Fruit fly (Drosophila melanogaster) whole organism, prepupa: Measurements from ENCODE around the gene CG3149.

Experiments
- CG10631 ChIP-seq: fragments of 200-800 bp; sonication (Bioruptor generic); optimal IDR thresholded peaks from 2 replicates; lab custom pipeline; 2016; ENCODE audit warnings: missing biosample characterization, missing genetic modification characterization
- CG10669 ChIP-seq: fragments of 200-800 bp; sonication (Bioruptor generic); optimal IDR thresholded peaks from 3 replicates; lab custom pipeline; 2018; ENCODE audit warnings: missing biosample characterization, mild to moderate bottlenecking, missing genetic modification characterization, moderate library complexity
- CG11294 ChIP-seq: fragments of 200-800 bp; sonication (Bioruptor generic); IDR thresholded peaks from 2 replicates; pipeline ENCODE4 v1.3.6; 2022; ENCODE audit warnings: missing biosample characterization, missing genetic modification characterization
- CG11762 ChIP-seq: fragments of 200-800 bp; sonication (Bioruptor generic); optimal IDR thresholded peaks from 3 replicates; lab custom pipeline; 2016; ENCODE audit warnings: missing biosample characterization, missing genetic modification characterization; ENCODE audit not compliant: insufficient read depth
- CG11902 ChIP-seq: fragments of 200-800 bp; sonication (Bioruptor generic); optimal IDR thresholded peaks from 3 replicates; lab custom pipeline; 2016; ENCODE audit warnings: missing biosample characterization, missing genetic modification characterization
- CG15336 ChIP-seq: fragments of 200-800 bp; sonication (Bioruptor generic); IDR thresholded peaks from 2 replicates; pipeline ENCODE4 v1.3.6; 2022; ENCODE audit warnings: missing biosample characterization, missing genetic modification characterization
- CG1621 ChIP-seq: fragments of 200-800 bp; sonication (Bioruptor generic); optimal IDR thresholded peaks from 3 replicates; lab custom pipeline; 2018; ENCODE audit warnings: missing biosample characterization, mild to moderate bottlenecking, missing genetic modification characterization
- CG16779 ChIP-seq: fragments of 200-800 bp; sonication (Bioruptor generic); optimal IDR thresholded peaks from 3 replicates; lab custom pipeline; 2017; ENCODE audit warnings: missing biosample characterization, mild to moderate bottlenecking, missing genetic modification characterization
- CG3032 ChIP-seq: fragments of 200-800 bp; optimal IDR thresholded peaks from 2 replicates; lab custom pipeline; 2019; ENCODE audit warnings: missing biosample characterization, mild to moderate bottlenecking, missing genetic modification characterization, moderate library complexity
- CG31627 ChIP-seq: fragments of 200-800 bp; sonication (Bioruptor generic); optimal IDR thresholded peaks from 3 replicates; lab custom pipeline; 2016; ENCODE audit warnings: missing biosample characterization, missing genetic modification characterization
- CG32006 ChIP-seq: fragments of 200-800 bp; sonication (Bioruptor generic); optimal IDR thresholded peaks from 3 replicates; lab custom pipeline; 2017; ENCODE audit warnings: missing biosample characterization, mild to moderate bottlenecking, missing genetic modification characterization
- CG34406 ChIP-seq: fragments of 200-800 bp; sonication (Bioruptor generic); optimal IDR thresholded peaks from 3 replicates; lab custom pipeline; 2016; ENCODE audit warnings: missing biosample characterization, missing genetic modification characterization
- CG3919 ChIP-seq: fragments of 200-800 bp; sonication (Bioruptor generic); optimal IDR thresholded peaks from 3 replicates; lab custom pipeline; 2016; ENCODE audit warnings: missing biosample characterization, missing genetic modification characterization
- CG4318 ChIP-seq: fragments of 200-800 bp; sonication (Bioruptor generic); optimal IDR thresholded peaks from 3 replicates; lab custom pipeline; 2017; ENCODE audit warnings: missing biosample characterization, mild to moderate bottlenecking, missing genetic modification characterization
- CG6163 ChIP-seq: fragments of 200-800 bp; sonication (Bioruptor generic); IDR thresholded peaks from 3 replicates; pipeline ENCODE4 v1.3.6; 2022; ENCODE audit warnings: missing biosample characterization, missing genetic modification characterization
- CG6276 ChIP-seq: fragments of 200-800 bp; sonication (Bioruptor generic); optimal IDR thresholded peaks from 2 replicates; lab custom pipeline; 2017; ENCODE audit warnings: missing biosample characterization, mild to moderate bottlenecking, missing genetic modification characterization
- CG6792 ChIP-seq: fragments of 200-800 bp; sonication (Bioruptor generic); optimal IDR thresholded peaks from 3 replicates; lab custom pipeline; 2016; ENCODE audit warnings: missing biosample characterization, missing genetic modification characterization
- CG6808 ChIP-seq: fragments of 200-800 bp; sonication (Bioruptor generic); optimal IDR thresholded peaks from 3 replicates; lab custom pipeline; 2017; ENCODE audit warnings: missing biosample characterization, missing genetic modification characterization, mild to moderate bottlenecking, moderate library complexity, missing genetic modification reagents
- CG6854 ChIP-seq: fragments of 200-800 bp; sonication (Bioruptor generic); optimal IDR thresholded peaks from 2 replicates; lab custom pipeline; 2017; ENCODE audit warnings: missing biosample characterization, mild to moderate bottlenecking, missing genetic modification characterization
- CG7368 ChIP-seq: fragments of 200-800 bp; sonication (Bioruptor generic); optimal IDR thresholded peaks from 3 replicates; lab custom pipeline; 2016; ENCODE audit warnings: missing biosample characterization, missing genetic modification characterization
- CG8319 ChIP-seq: fragments of 200-800 bp; sonication (Bioruptor generic); optimal IDR thresholded peaks from 3 replicates; lab custom pipeline; 2016; ENCODE audit warnings: missing biosample characterization, missing genetic modification characterization
- CG9139 ChIP-seq: fragments of 200-800 bp; sonication (Bioruptor generic); optimal IDR thresholded peaks from 3 replicates; lab custom pipeline; 2017; ENCODE audit warnings: missing biosample characterization, mild to moderate bottlenecking, missing genetic modification characterization
- Eip75B ChIP-seq: fragments of 200-800 bp; sonication (Bioruptor generic); optimal IDR thresholded peaks from 3 replicates; lab custom pipeline; 2016; ENCODE audit warnings: missing biosample characterization, missing genetic modification characterization
- Eip78C ChIP-seq: fragments of 200-800 bp; sonication (Bioruptor generic); peaks from one replicate; lab custom pipeline; 2016; ENCODE audit warnings: missing biosample characterization, missing genetic modification characterization
- Eip93F ChIP-seq: fragments of 200-800 bp; sonication (Bioruptor generic); optimal IDR thresholded peaks from 2 replicates; lab custom pipeline; 2016; ENCODE audit warnings: missing biosample characterization, mild to moderate bottlenecking, missing genetic modification characterization
- Ets96B ChIP-seq: fragments of 200-800 bp; optimal IDR thresholded peaks from 2 replicates; lab custom pipeline; 2019; ENCODE audit warnings: missing biosample characterization, mild to moderate bottlenecking, missing genetic modification characterization, moderate library complexity
- Gug ChIP-seq: fragments of 200-800 bp; sonication (Bioruptor generic); IDR thresholded peaks from 2 replicates; pipeline ENCODE4 v1.3.6; 2022; ENCODE audit warnings: missing biosample characterization, missing genetic modification characterization
- Hr39 ChIP-seq: fragments of 200-800 bp; sonication (Bioruptor generic); optimal IDR thresholded peaks from 2 replicates; lab custom pipeline; 2016; ENCODE audit warnings: missing biosample characterization, missing genetic modification characterization
- Hr4 ChIP-seq: fragments of 200-800 bp; sonication (Bioruptor generic); optimal IDR thresholded peaks from 3 replicates; lab custom pipeline; 2016; ENCODE audit warnings: missing biosample characterization, missing genetic modification characterization
- Lpt ChIP-seq: fragments of 200-800 bp; sonication (Bioruptor generic); optimal IDR thresholded peaks from 3 replicates; lab custom pipeline; 2016; ENCODE audit warnings: missing biosample characterization, missing genetic modification characterization
- Met ChIP-seq: fragments of 200-800 bp; sonication (Bioruptor generic); optimal IDR thresholded peaks from 3 replicates; lab custom pipeline; 2016; ENCODE audit warnings: missing biosample characterization, missing genetic modification characterization
- OdsH ChIP-seq: fragments of 200-800 bp; sonication (Bioruptor generic); optimal IDR thresholded peaks from 3 replicates; lab custom pipeline; 2016; ENCODE audit warnings: missing biosample characterization, missing genetic modification characterization
- Sox102F ChIP-seq: fragments of 200-800 bp; sonication (Bioruptor generic); optimal IDR thresholded peaks from 2 replicates; lab custom pipeline; 2016; ENCODE audit warnings: missing biosample characterization, mild to moderate bottlenecking, missing genetic modification characterization
- achi ChIP-seq: fragments of 200-800 bp; sonication (Bioruptor generic); optimal IDR thresholded peaks from 3 replicates; lab custom pipeline; 2016; ENCODE audit warnings: missing biosample characterization, missing genetic modification characterization
- acj6 ChIP-seq: fragments of 200-800 bp; sonication (Bioruptor generic); optimal IDR thresholded peaks from 3 replicates; lab custom pipeline; 2016; ENCODE audit warnings: missing biosample characterization, missing genetic modification characterization
- cyc ChIP-seq: fragments of 200-800 bp; sonication (Bioruptor generic); optimal IDR thresholded peaks from 3 replicates; lab custom pipeline; 2016; ENCODE audit warnings: missing biosample characterization, missing genetic modification characterization
- eg ChIP-seq: fragments of 200-800 bp; sonication (Bioruptor generic); IDR thresholded peaks from 3 replicates; pipeline ENCODE4 v1.3.6; 2022; ENCODE audit warnings: missing biosample characterization, missing genetic modification characterization
- esn ChIP-seq: fragments of 200-800 bp; sonication (Bioruptor generic); optimal IDR thresholded peaks from 2 replicates; lab custom pipeline; 2016; ENCODE audit warnings: missing biosample characterization, mild to moderate bottlenecking, missing genetic modification characterization, moderate library complexity
- fd59A ChIP-seq: fragments of 200-800 bp; sonication (Bioruptor generic); optimal IDR thresholded peaks from 2 replicates; lab custom pipeline; 2017; ENCODE audit warnings: missing biosample characterization, mild to moderate bottlenecking, missing genetic modification characterization, missing genetic modification reagents
- fd85E ChIP-seq: fragments of 200-800 bp; sonication (Bioruptor generic); optimal IDR thresholded peaks from 3 replicates; lab custom pipeline; 2016; ENCODE audit warnings: missing biosample characterization, missing genetic modification characterization
- fkh ChIP-seq: fragments of 200-800 bp; sonication (Bioruptor generic); optimal IDR thresholded peaks from 3 replicates; lab custom pipeline; 2017; ENCODE audit warnings: missing biosample characterization, mild to moderate bottlenecking, missing genetic modification characterization, moderate library complexity
- net ChIP-seq: fragments of 200-800 bp; sonication (Bioruptor generic); optimal IDR thresholded peaks from 3 replicates; lab custom pipeline; 2016; ENCODE audit warnings: missing biosample characterization, missing genetic modification characterization
- pdm3 ChIP-seq: fragments of 200-800 bp; sonication (Bioruptor generic); optimal IDR thresholded peaks from 3 replicates; lab custom pipeline; 2016; ENCODE audit warnings: missing biosample characterization, missing genetic modification characterization
- salr ChIP-seq, 2 experiments: fragments of 200-800 bp; sonication (Bioruptor generic); optimal IDR thresholded peaks; 3 replicates each; lab custom pipeline; 2016 to 2018; ENCODE audit warnings: missing biosample characterization in 2 of 2, missing genetic modification characterization in 2 of 2, mild to moderate bottlenecking in 1 of 2
- ss ChIP-seq, 2 experiments: fragments of 200-800 bp; sonication (Bioruptor generic); optimal IDR thresholded peaks; 2 replicates in 1 of 2; 3 replicates in 1 of 2; lab custom pipeline; 2017 to 2018; ENCODE audit warnings: mild to moderate bottlenecking in 2 of 2, missing biosample characterization in 2 of 2, missing genetic modification characterization in 2 of 2, moderate library complexity in 1 of 2
- svp ChIP-seq: fragments of 200-800 bp; sonication (Bioruptor generic); peaks from one replicate; lab custom pipeline; 2016; ENCODE audit warnings: missing biosample characterization, missing genetic modification characterization
- topi ChIP-seq: fragments of 200-800 bp; sonication (Bioruptor generic); optimal IDR thresholded peaks from 3 replicates; lab custom pipeline; 2016; ENCODE audit warnings: missing biosample characterization, missing genetic modification characterization
- vri ChIP-seq: fragments of 200-800 bp; sonication (Bioruptor generic); optimal IDR thresholded peaks from 3 replicates; lab custom pipeline; 2016; ENCODE audit warnings: missing biosample characterization, mild to moderate bottlenecking, missing genetic modification characterization

Gene CG3149

dm6 chrX:5737676-5738220 is 42.7 kb upstream of the CG3149 start, which contains the start of gene Snx27 (continued):
- TF ChIP-seq esn (peak; percentile 47), Hr4 (no peak), CG11902 (GFP tag; lab: Kevin White, UChicago) (no peak), Eip78C (GFP tag; lab: Kevin White, UChicago) (peak; percentile 60), fd59A (GFP tag; lab: Kevin White, UChicago) (no peak), eg (peak; percentile 44; the same call in 1 of the 3 replicates), acj6 (GFP tag; lab: Kevin White, UChicago) (no peak), Eip93F (GFP tag; lab: Kevin White, UChicago) (no peak), CG31627 (GFP tag; lab: Kevin White, UChicago) (peak; percentile 26), cyc (no peak), CG11762 (GFP tag; lab: Kevin White, UChicago) (no peak), pdm3 (GFP tag; lab: Kevin White, UChicago) (peak; percentile 11), Sox102F (GFP tag; lab: Kevin White, UChicago) (peak; percentile 54), Gug (GFP tag; lab: Robert Waterston, UW) (0 out of 2 replicates have a peak, but pooled peaks have one; percentile 14), CG32006 (GFP tag; lab: Kevin White, UChicago) (no peak), CG7368 (no peak)
- TF ChIP-seq, all 60 proteins: peak for 24

DNA sequence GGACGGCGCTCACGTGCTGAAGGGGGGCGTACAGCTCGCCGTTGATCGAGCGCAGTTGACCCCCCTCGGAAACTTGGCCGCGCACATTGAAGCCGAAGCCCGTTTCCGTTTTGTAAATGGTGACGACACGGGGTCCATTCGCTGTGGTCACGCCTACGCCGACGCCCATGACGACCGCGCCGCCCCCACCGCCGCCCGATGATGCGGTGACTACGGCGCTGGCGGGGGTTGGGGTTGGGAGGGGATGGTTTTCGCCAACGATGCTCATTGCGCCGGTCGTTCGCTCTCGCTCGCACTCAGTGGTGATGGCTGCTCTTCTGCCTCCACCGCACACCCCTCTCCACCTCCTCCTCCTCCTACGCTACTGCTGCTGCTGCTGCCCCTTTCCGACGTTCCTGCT is 42.2 kb upstream of the CG3149 start:
- TF ChIP-seq CG1621 (tag; lab: Kevin White, UChicago) (peak; percentile 36), CG6808 (GFP tag; lab: Kevin White, UChicago) (peak; percentile 15), CG11902 (GFP tag; lab: Kevin White, UChicago) (no peak), Hr39 (GFP tag; lab: Kevin White, UChicago) (peak; percentile 51), pdm3 (GFP tag; lab: Kevin White, UChicago) (peak; percentile 11), svp (GFP tag; lab: Kevin White, UChicago) (no peak), ss (GFP tag; optimal IDR thresholded peaks at IDR 0.05; lab: Kevin White, UChicago) (no peak), Eip93F (GFP tag; lab: Kevin White, UChicago) (no peak), CG15336 (GFP tag; lab: Robert Waterston, UW) (0 out of 2 replicates have a peak, but pooled peaks have one; percentile 31), CG9139 (peak; percentile 12), OdsH (GFP tag; lab: Kevin White, UChicago) (peak; percentile 9), fd59A (GFP tag; lab: Kevin White, UChicago) (no peak), eg (peak; percentile 78), CG3919 (peak; percentile 33), fkh (GFP tag; lab: Kevin White, UChicago) (no peak), CG6792 (GFP tag; lab: Kevin White, UChicago) (peak; percentile 33), Lpt (GFP tag; lab: Kevin White, UChicago) (no peak), fd85E (GFP tag; lab: Kevin White, UChicago) (no peak), CG11294 (no peak), CG16779 (tag; lab: Kevin White, UChicago) (no peak), CG4318 (no peak), CG6854 (GFP tag; lab: Kevin White, UChicago) (no peak), CG8319 (GFP tag; lab: Kevin White, UChicago) (no peak), CG6276 (GFP tag; lab: Kevin White, UChicago) (peak; percentile 21), topi (no peak), CG11762 (GFP tag; lab: Kevin White, UChicago) (no peak), Met (GFP tag; lab: Kevin White, UChicago) (no peak), net (GFP tag; lab: Kevin White, UChicago) (peak; percentile 29), CG32006 (GFP tag; lab: Kevin White, UChicago) (peak; percentile 34), Ets96B (tag; lab: Kevin White, UChicago) (peak; percentile 24), CG31627 (GFP tag; lab: Kevin White, UChicago) (peak; percentile 45), CG10631 (GFP tag; lab: Kevin White, UChicago) (peak; percentile 29), salr (GFP tag; optimal IDR thresholded peaks at IDR 0.05; lab: Kevin White, UChicago) (no peak), achi (peak; percentile 17), vri (GFP tag; lab: Kevin White, UChicago) (no peak), CG3032 (tag; lab: Kevin White, UChicago) (peak; percentile 11), CG34406 (GFP tag; lab: Kevin White, UChicago) (no peak), Hr4 (peak; percentile 25), Eip75B (GFP tag; lab: Kevin White, UChicago) (peak; percentile 1), Eip78C (GFP tag; lab: Kevin White, UChicago) (no peak), acj6 (GFP tag; lab: Kevin White, UChicago) (peak; percentile 11), CG10669 (GFP tag; lab: Kevin White, UChicago) (no peak), CG6163 (GFP tag; lab: Robert Waterston, UW) (peak; percentile 66), Gug (GFP tag; lab: Robert Waterston, UW) (peak; percentile 47; the same call in 1 of the 2 replicates)
